Worm (Caenorhabditis elegans) whole organism, late embryonic: ENCODE measurements around the gene nhr-172.
"Not testable (repeated sequence)": the region's sequence is repeated elsewhere in the genome, so short reads cannot be mapped to it uniquely, and the experiment has no call there.

Source experiments
- C08G9.2 ChIP-seq: sonication (generic microtip); optimal IDR thresholded peaks from 2 replicates; lab custom pipeline; 2016; ENCODE audit warnings: mild to moderate bottlenecking, missing genetic modification characterization, moderate library complexity, missing compliant biosample characterization
- F13H6.1 ChIP-seq: sonication (generic microtip); optimal IDR thresholded peaks from 2 replicates; lab custom pipeline; 2016; ENCODE audit warnings: missing genetic modification characterization, missing compliant biosample characterization
- K02D7.2 ChIP-seq: sonication (generic microtip); optimal IDR thresholded peaks from 2 replicates; lab custom pipeline; 2017; ENCODE audit warnings: mild to moderate bottlenecking, missing genetic modification characterization, missing compliant biosample characterization
- T23F11.4 ChIP-seq: fragments of 200-800 bp; sonication (Bioruptor generic); optimal IDR thresholded peaks from 2 replicates; lab custom pipeline; 2018; ENCODE audit warnings: mild to moderate bottlenecking, missing genetic modification characterization, missing compliant biosample characterization
- ahr-1 ChIP-seq: sonication (generic microtip); optimal IDR thresholded peaks from 2 replicates; lab custom pipeline; 2016; ENCODE audit warnings: missing genetic modification characterization, missing compliant biosample characterization
- ama-1 ChIP-seq: fragments of 150-350 bp; optimal IDR thresholded peaks from 2 replicates; lab custom pipeline; 2014
- ceh-14 ChIP-seq: sonication (generic microtip); optimal IDR thresholded peaks from 2 replicates; lab custom pipeline; 2016; ENCODE audit warnings: missing genotype, missing genetic modification characterization, missing compliant biosample characterization
- ceh-2 ChIP-seq: sonication (generic microtip); optimal IDR thresholded peaks from 2 replicates; lab custom pipeline; 2016; ENCODE audit warnings: missing genotype, missing genetic modification characterization, missing compliant biosample characterization
- ceh-22 ChIP-seq: sonication (generic microtip); optimal IDR thresholded peaks from 2 replicates; lab custom pipeline; 2017; ENCODE audit warnings: missing biosample characterization, missing genetic modification characterization
- ceh-24 ChIP-seq: sonication (generic microtip); optimal IDR thresholded peaks from 2 replicates; lab custom pipeline; 2016; ENCODE audit warnings: mild to moderate bottlenecking, missing genetic modification characterization, missing compliant biosample characterization
- ceh-31 ChIP-seq: sonication (generic microtip); optimal IDR thresholded peaks from 2 replicates; lab custom pipeline; 2016; ENCODE audit warnings: missing genetic modification characterization, missing compliant biosample characterization
- ceh-45 ChIP-seq: fragments of 200-800 bp; sonication (Bioruptor generic); IDR thresholded peaks from 2 replicates; pipeline ENCODE4 v1.3.6; 2022; ENCODE audit warnings: missing genetic modification reagents, missing genetic modification characterization, missing compliant biosample characterization
- ceh-6 ChIP-seq: fragments of 200-800 bp; sonication (Bioruptor generic); optimal IDR thresholded peaks from 2 replicates; lab custom pipeline; 2018; ENCODE audit warnings: mild to moderate bottlenecking, missing genetic modification characterization, missing compliant biosample characterization
- ceh-9 ChIP-seq: sonication (generic microtip); optimal IDR thresholded peaks from 2 replicates; lab custom pipeline; 2016; ENCODE audit warnings: mild to moderate bottlenecking, missing genetic modification characterization, inconsistent platforms, missing compliant biosample characterization
- elt-2 ChIP-seq: sonication (generic microtip); optimal IDR thresholded peaks from 2 replicates; lab custom pipeline; 2016; ENCODE audit warnings: missing genetic modification reagents, missing genetic modification characterization, missing compliant biosample characterization
- elt-4 ChIP-seq: sonication (generic microtip); optimal IDR thresholded peaks from 2 replicates; lab custom pipeline; 2016; ENCODE audit warnings: missing genetic modification characterization, missing compliant biosample characterization
- fax-1 ChIP-seq: sonication (generic microtip); optimal IDR thresholded peaks from 2 replicates; lab custom pipeline; 2016; ENCODE audit warnings: missing genotype, missing genetic modification characterization, missing compliant biosample characterization
- fkh-10 ChIP-seq: fragments of 150-350 bp; optimal IDR thresholded peaks from 2 replicates; lab custom pipeline; 2014; ENCODE audit warnings: missing biosample characterization, missing genetic modification reagents, missing genetic modification characterization
- hlh-15 ChIP-seq: sonication (generic microtip); optimal IDR thresholded peaks from 2 replicates; lab custom pipeline; 2016; ENCODE audit warnings: missing genetic modification characterization, missing compliant biosample characterization
- hlh-30 ChIP-seq: sonication (generic microtip); optimal IDR thresholded peaks from 2 replicates; lab custom pipeline; 2017; ENCODE audit warnings: antibody characterized with exemption, missing genetic modification characterization, missing compliant biosample characterization; ENCODE audit not compliant: insufficient read depth
- hlh-6 ChIP-seq: sonication (generic microtip); optimal IDR thresholded peaks from 2 replicates; lab custom pipeline; 2016; ENCODE audit warnings: missing genotype, missing genetic modification characterization, missing compliant biosample characterization
- hlh-8 ChIP-seq: sonication (generic microtip); optimal IDR thresholded peaks from 2 replicates; lab custom pipeline; 2016; ENCODE audit warnings: missing genotype, missing genetic modification characterization, missing compliant biosample characterization
- lim-6 ChIP-seq: sonication (generic microtip); optimal IDR thresholded peaks from 2 replicates; lab custom pipeline; 2016; ENCODE audit warnings: missing genetic modification characterization, missing compliant biosample characterization
- lin-11 ChIP-seq: fragments of 200-800 bp; sonication (Bioruptor generic); optimal IDR thresholded peaks from 2 replicates; lab custom pipeline; 2018; ENCODE audit warnings: mild to moderate bottlenecking, missing genetic modification characterization, missing compliant biosample characterization
- nhr-11 ChIP-seq: fragments of 150-350 bp; optimal IDR thresholded peaks from 2 replicates; lab custom pipeline; 2014; ENCODE audit warnings: missing biosample characterization, missing genetic modification characterization
- npax-4 ChIP-seq: sonication (generic microtip); optimal IDR thresholded peaks from 2 replicates; lab custom pipeline; 2016; ENCODE audit warnings: missing genetic modification characterization, missing compliant biosample characterization
- odd-2 ChIP-seq: sonication (generic microtip); optimal IDR thresholded peaks from 2 replicates; lab custom pipeline; 2017; ENCODE audit warnings: antibody characterized with exemption, mild to moderate bottlenecking, missing genetic modification characterization, missing compliant biosample characterization
- rnt-1 ChIP-seq: sonication (generic microtip); optimal IDR thresholded peaks from 2 replicates; lab custom pipeline; 2016; ENCODE audit warnings: missing genetic modification characterization, missing compliant biosample characterization
- sox-2 ChIP-seq: fragments of 200-800 bp; sonication (Bioruptor generic); IDR thresholded peaks from 2 replicates; pipeline ENCODE4 v1.3.6; 2022; ENCODE audit warnings: missing genetic modification reagents, missing genetic modification characterization, missing compliant biosample characterization
- sox-4 ChIP-seq: sonication (generic microtip); optimal IDR thresholded peaks from 2 replicates; lab custom pipeline; 2017; ENCODE audit warnings: mild to moderate bottlenecking, missing genetic modification characterization, inconsistent platforms, missing compliant biosample characterization
- syd-9 ChIP-seq: sonication (generic microtip); optimal IDR thresholded peaks from 2 replicates; lab custom pipeline; 2016; ENCODE audit warnings: mild to moderate bottlenecking, missing genetic modification characterization, moderate library complexity, missing compliant biosample characterization
- tbx-7 ChIP-seq: sonication (generic microtip); optimal IDR thresholded peaks from 2 replicates; lab custom pipeline; 2016; ENCODE audit warnings: missing genotype, missing genetic modification characterization, missing compliant biosample characterization
- ttx-3 ChIP-seq: sonication (generic microtip); optimal IDR thresholded peaks from 2 replicates; lab custom pipeline; 2016; ENCODE audit warnings: missing genetic modification reagents, missing genetic modification characterization, missing compliant biosample characterization
- unc-42 ChIP-seq: sonication (generic microtip); optimal IDR thresholded peaks from 2 replicates; lab custom pipeline; 2016; ENCODE audit warnings: missing genotype, missing genetic modification characterization, missing compliant biosample characterization

nhr-172 gene

ce11 chrV:7511465-7511864, 2.7 kb downstream of the nhr-172 start, which contains the start of gene nhr-171:
TSS of gene nhr-171 (plus strand) at chrV:7511765.
- not testable (repeated sequence) for TF ChIP-seq ahr-1 (tag; lab: Kevin White, UChicago); syd-9; sox-4 (tag; lab: Kevin White, UChicago)
- TF ChIP-seq, all 69 proteins: peak for 0; not testable (repeated sequence) for 69

- TF ChIP-seq odd-2 (tag; lab: Kevin White, UChicago): no peak
- TF ChIP-seq sox-4 (tag; lab: Kevin White, UChicago): no peak
- TF ChIP-seq hlh-8 (tag; lab: Kevin White, UChicago): no peak
- TF ChIP-seq ceh-6 (GFP tag; lab: Kevin White, UChicago): no peak
- no peak for TF ChIP-seq lim-6 (tag; lab: Kevin White, UChicago)
- no peak for TF ChIP-seq sox-2
- TF ChIP-seq fkh-10 (GFP tag; lab: Kevin White, UChicago): no peak
- TF ChIP-seq elt-4 (tag; lab: Kevin White, UChicago): no peak
- no peak for TF ChIP-seq hlh-6 (tag; lab: Kevin White, UChicago)
- TF ChIP-seq syd-9: no peak
- TF ChIP-seq, all 69 proteins: peak for 0
These were observed 6.1 kb downstream of the nhr-172 start, which contains the start of gene srb-18 for ce11 chrV:7514939-7515338. TSS of gene srb-18 (plus strand) at chrV:7515239.

- no peak for TF ChIP-seq odd-2 (tag; lab: Kevin White, UChicago)
- no peak for TF ChIP-seq ceh-2 (tag; lab: Kevin White, UChicago)
- TF ChIP-seq ceh-22: no peak
- TF ChIP-seq ceh-31: no peak
- no peak for TF ChIP-seq T23F11.4
- TF ChIP-seq ahr-1 (tag; lab: Kevin White, UChicago): no peak
- TF ChIP-seq lin-11: no peak
- no peak for TF ChIP-seq ttx-3 (tag; lab: Kevin White, UChicago)
- no peak for TF ChIP-seq ceh-14 (tag; lab: Kevin White, UChicago)
- TF ChIP-seq tbx-7: no peak
- no peak for TF ChIP-seq elt-4 (tag; lab: Kevin White, UChicago)
- TF ChIP-seq rnt-1 (tag; lab: Kevin White, UChicago): no peak
- TF ChIP-seq hlh-15 (tag; lab: Kevin White, UChicago): no peak
- no peak for TF ChIP-seq K02D7.2
- no peak for TF ChIP-seq ceh-9
These were observed 11.3 kb downstream of the nhr-172 start, which contains the start of gene srb-19 for ce11 chrV:7520077-7520476. TSS of gene srb-19 (minus strand) at chrV:7520177.

ce11 chrV:7521304-7521703, 12.5 kb downstream of the nhr-172 start:
- TF ChIP-seq ceh-24 (tag; lab: Kevin White, UChicago) (no peak), fax-1 (no peak), sox-2 (no peak), rnt-1 (tag; lab: Kevin White, UChicago) (no peak)

ce11 chrV:7522279-7522678, 13.5 kb downstream of the nhr-172 start, which contains the start of gene C54F6.15:
TSS of gene C54F6.15 (minus strand) at chrV:7522379.
- TF ChIP-seq fkh-10 (GFP tag; lab: Kevin White, UChicago) (no peak), ama-1 (lab: Kevin White, UChicago) (no peak), F13H6.1 (tag; lab: Kevin White, UChicago) (no peak)

ce11 chrV:7523392-7523791, 14.6 kb downstream of the nhr-172 start, which contains the start of gene C54F6.6:
TSS of gene C54F6.6 (plus strand) at chrV:7523692.
- no peak for TF ChIP-seq rnt-1 (tag; lab: Kevin White, UChicago)
- TF ChIP-seq hlh-30 (tag; lab: Kevin White, UChicago): no peak
- TF ChIP-seq ceh-2 (tag; lab: Kevin White, UChicago): no peak
- TF ChIP-seq ceh-24 (tag; lab: Kevin White, UChicago): no peak
- TF ChIP-seq sox-2: no peak
- TF ChIP-seq npax-4 (tag; lab: Kevin White, UChicago): no peak
- no peak for TF ChIP-seq unc-42 (tag; lab: Kevin White, UChicago)
- no peak for TF ChIP-seq ceh-45 (GFP tag; lab: Robert Waterston, UW)
- TF ChIP-seq ceh-6 (GFP tag; lab: Kevin White, UChicago): no peak
- no peak for TF ChIP-seq elt-2
- TF ChIP-seq nhr-11 (tag; lab: Kevin White, UChicago): no peak
- no peak for TF ChIP-seq hlh-15 (tag; lab: Kevin White, UChicago)
- no peak for TF ChIP-seq odd-2 (tag; lab: Kevin White, UChicago)
- TF ChIP-seq C08G9.2 (tag; lab: Kevin White, UChicago): no peak
- TF ChIP-seq ceh-22: no peak
